Worm (Caenorhabditis elegans) whole organism, midembryonic: ENCODE results near the gene irld-64.

Experiments
- T22C8.4 ChIP-seq: fragments of 200-800 bp; sonication (Bioruptor generic); IDR thresholded peaks from 2 replicates; pipeline ENCODE4 v1.3.6; 2022; ENCODE audit warnings: missing genetic modification characterization, missing compliant biosample characterization
- cog-1 ChIP-seq: sonication (generic microtip); optimal IDR thresholded peaks from 2 replicates; lab custom pipeline; 2016; ENCODE audit warnings: missing genetic modification characterization, missing compliant biosample characterization
- flt-1 ChIP-seq: fragments of 200-800 bp; sonication (Bioruptor generic); IDR thresholded peaks from 2 replicates; pipeline ENCODE4 v1.3.6; 2022; ENCODE audit warnings: missing genetic modification characterization, missing compliant biosample characterization
- klf-2 ChIP-seq: fragments of 200-800 bp; sonication (Bioruptor generic); conservative IDR thresholded peaks from 2 replicates; pipeline ENCODE4 v1.3.6; 2022; ENCODE audit warnings: missing genetic modification reagents, missing genetic modification characterization, missing compliant biosample characterization
- med-1 ChIP-seq: sonication (generic microtip); optimal IDR thresholded peaks from 2 replicates; lab custom pipeline; 2017; ENCODE audit warnings: missing genetic modification characterization, mild to moderate bottlenecking, missing compliant biosample characterization, antibody characterized with exemption, missing genetic modification reagents; ENCODE audit not compliant: insufficient read depth
- ref-1 ChIP-seq: fragments of 200-800 bp; sonication (Bioruptor generic); conservative IDR thresholded peaks from 2 replicates; pipeline ENCODE4 v1.3.6; 2022; ENCODE audit warnings: missing genetic modification reagents, missing genetic modification characterization, missing compliant biosample characterization
- tab-1 ChIP-seq: fragments of 200-800 bp; sonication (Bioruptor generic); IDR thresholded peaks from 2 replicates; pipeline ENCODE4 v1.3.6; 2022; ENCODE audit warnings: missing genetic modification characterization, missing compliant biosample characterization
- ztf-23 ChIP-seq: fragments of 200-800 bp; sonication (Bioruptor generic); IDR thresholded peaks from 2 replicates; pipeline ENCODE4 v1.3.6; 2022; ENCODE audit warnings: missing genetic modification reagents, missing genetic modification characterization, missing compliant biosample characterization
- ztf-29 ChIP-seq: fragments of 200-800 bp; sonication (Bioruptor generic); IDR thresholded peaks from 2 replicates; pipeline ENCODE4 v1.3.6; 2022; ENCODE audit warnings: missing genetic modification reagents, missing genetic modification characterization, missing compliant biosample characterization

DNA sequence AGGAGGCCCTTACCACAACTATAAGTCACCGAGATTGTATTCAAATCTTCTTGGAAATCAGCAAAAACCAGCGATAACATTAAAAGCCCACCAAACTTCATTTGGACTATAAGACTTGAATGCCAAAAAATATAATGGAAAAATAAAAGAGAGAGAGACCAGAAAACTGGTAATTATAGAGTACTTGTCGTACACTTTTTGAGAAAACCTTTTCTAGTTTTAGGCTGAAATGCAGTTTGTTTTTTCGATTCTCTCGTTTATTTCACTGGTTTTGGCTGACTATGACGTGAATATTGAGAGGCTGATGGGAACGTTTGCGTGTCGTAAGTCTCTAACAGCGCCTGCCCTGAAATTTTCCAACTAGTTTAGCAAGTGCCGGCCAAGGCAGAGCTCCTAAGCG is at the start of gene irld-64, which contains the start of gene irld-63:
- TF ChIP-seq flt-1 (GFP tag; lab: Robert Waterston, UW) (no peak), cog-1 (no peak), ztf-23 (no peak), ztf-29 (no peak), klf-2 (GFP tag; lab: Robert Waterston, UW) (no peak), med-1 (GFP tag; lab: Kevin White, UChicago) (no peak), T22C8.4 (GFP tag; lab: Robert Waterston, UW) (no peak), ref-1 (no peak), tab-1 (GFP tag; lab: Robert Waterston, UW) (no peak)
